Worm (Caenorhabditis elegans) whole organism, L4/young adult: ENCODE results near the gene F44D12.16.

Source experiments
- W03F9.2 ChIP-seq: fragments of 150-350 bp; optimal IDR thresholded peaks from 2 replicates; lab custom pipeline; 2014; ENCODE audit warnings: missing biosample characterization, missing genetic modification characterization
- dao-5 ChIP-seq: sonication (generic microtip); optimal IDR thresholded peaks from 2 replicates; lab custom pipeline; 2016; ENCODE audit warnings: missing genotype, missing genetic modification characterization, moderate library complexity, missing compliant biosample characterization
- him-1 ChIP-seq: sonication (generic microtip); optimal IDR thresholded peaks from 2 replicates; lab custom pipeline; 2016; ENCODE audit warnings: missing genotype, missing genetic modification reagents, missing genetic modification characterization, missing compliant biosample characterization

The F44D12.16 gene

DNA sequence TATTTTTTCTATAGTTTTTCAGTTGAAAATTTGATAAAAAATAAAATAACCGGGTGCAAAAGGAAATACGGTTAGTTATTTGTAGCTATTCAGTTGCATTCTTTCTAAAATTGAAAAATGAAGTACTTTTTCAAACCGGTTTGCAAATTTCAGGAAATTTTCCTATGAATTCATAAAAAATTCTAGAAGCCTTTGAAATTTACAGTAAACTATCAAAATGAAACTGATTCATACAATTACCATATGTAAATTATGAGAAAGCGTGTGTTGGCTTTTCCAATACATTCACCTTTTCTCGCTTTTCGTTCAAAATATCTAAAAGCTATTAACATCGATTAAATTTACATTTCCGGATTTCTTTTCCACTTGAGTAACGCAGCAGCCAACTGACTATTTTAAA lies 11.9 kb upstream of the F44D12.16 start, which contains the start of gene ent-7:
ent-7 (plus strand) TSS at position 301 of the 400 bp plus-strand sequence.
- no peak for TF ChIP-seq dao-5
- TF ChIP-seq W03F9.2 (tag; lab: Kevin White, UChicago) = no peak
- no peak for TF ChIP-seq him-1 (tag; lab: Kevin White, UChicago)

DNA sequence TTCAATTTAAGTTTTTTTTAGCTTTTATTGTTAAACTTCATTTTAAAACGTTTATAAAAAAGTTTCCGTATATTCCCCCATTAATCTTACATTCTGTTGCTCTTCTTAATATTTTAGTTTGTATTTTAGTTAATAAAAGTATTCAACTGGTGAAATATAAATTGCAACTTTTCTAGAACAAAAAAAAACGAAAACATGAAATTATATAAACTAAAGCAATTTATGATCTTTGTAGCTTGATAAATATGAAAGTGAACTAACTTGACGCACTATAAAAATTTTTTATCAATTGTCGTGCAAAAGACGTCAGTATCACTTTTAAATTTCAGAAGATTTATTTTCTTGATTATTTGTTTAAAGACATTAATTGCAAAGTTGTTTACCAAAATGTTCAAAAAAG lies 11.2 kb upstream of the F44D12.16 start, which contains the start of gene F44D12.2:
F44D12.2 (minus strand) TSS at position 101 of the 400 bp plus-strand sequence.
- no peak for TF ChIP-seq him-1 (tag; lab: Kevin White, UChicago)
- TF ChIP-seq W03F9.2 (tag; lab: Kevin White, UChicago) = no peak
- no peak for TF ChIP-seq dao-5

- TF ChIP-seq dao-5 (no peak), him-1 (tag; lab: Kevin White, UChicago) (no peak), W03F9.2 (tag; lab: Kevin White, UChicago) (no peak)
Observed at ce11 chrIV:10021283-10021682, 7.6 kb upstream of the F44D12.16 start, which contains the start of gene F44D12.19. Gene F44D12.19 (plus strand): TSS chrIV:10021583.

DNA sequence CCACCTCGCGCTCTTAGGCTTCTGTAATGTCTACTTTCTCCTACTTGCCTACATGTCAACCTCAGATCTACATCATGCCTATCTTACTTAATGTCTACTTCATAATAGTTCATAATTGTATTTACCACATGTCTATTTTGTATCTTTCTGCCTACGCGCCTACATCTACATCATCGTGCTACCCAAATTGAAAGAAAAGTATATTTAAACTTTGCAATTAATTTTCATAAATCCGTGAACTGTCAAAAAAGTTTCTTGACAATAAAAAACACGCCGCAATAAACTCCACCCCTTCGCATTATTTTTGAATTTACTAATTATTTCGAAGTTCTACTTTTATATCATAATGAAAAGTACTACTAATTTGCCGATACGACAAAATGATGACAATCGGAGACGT lies 5.9 kb upstream of the F44D12.16 start, which contains the start of gene F44D12.8:
F44D12.8 (plus strand) TSS at position 301 of the 400 bp plus-strand sequence.
- no peak for TF ChIP-seq dao-5

DNA sequence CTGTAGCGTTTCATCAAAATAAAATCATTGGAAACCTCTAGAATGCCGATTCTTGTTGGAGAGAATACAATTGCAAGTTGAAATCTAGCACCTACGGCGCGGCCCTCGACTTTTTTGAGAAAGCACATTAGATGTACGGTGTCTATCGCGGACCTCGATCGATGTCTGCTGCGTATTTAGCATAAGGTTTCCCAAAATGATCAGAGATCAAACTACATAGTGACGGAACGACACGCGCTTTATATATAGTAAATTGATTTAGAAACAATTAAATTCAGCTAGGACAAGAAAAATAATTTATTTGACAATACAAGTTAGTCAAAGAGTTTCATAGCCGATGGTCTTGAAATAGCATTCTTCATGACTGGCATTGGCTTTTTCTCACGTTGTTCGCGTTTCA lies 2.8 kb upstream of the F44D12.16 start:
- TF ChIP-seq dao-5 = no peak
- no peak for TF ChIP-seq him-1 (tag; lab: Kevin White, UChicago)
- no peak for TF ChIP-seq W03F9.2 (tag; lab: Kevin White, UChicago)

DNA sequence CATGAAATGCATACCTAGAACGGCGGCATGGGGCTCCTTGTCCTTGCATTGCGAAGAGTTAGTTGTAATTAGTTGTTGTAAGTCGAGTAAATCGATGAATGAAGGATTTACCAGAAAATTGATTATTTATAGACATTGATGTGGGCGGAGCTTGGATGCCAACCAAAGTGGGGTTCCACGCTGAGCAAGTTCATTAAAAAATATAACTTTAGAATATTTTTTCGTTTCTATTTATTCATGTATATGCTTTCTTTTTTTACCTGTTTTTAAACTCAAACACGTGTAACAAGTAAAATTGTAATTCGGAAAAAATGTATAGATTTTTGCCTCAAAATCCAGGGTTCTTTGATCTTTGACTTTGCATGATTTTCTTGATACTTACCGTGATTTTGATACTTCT lies 1.3 kb upstream of the F44D12.16 start, which contains the start of gene gipc-2:
gipc-2 (minus strand) TSS at position 101 of the 400 bp plus-strand sequence.
- TF ChIP-seq W03F9.2 (tag; lab: Kevin White, UChicago) (no peak), him-1 (tag; lab: Kevin White, UChicago) (no peak), dao-5 (no peak)

ce11 chrIV:10033053-10033452 lies 4.2 kb downstream of the F44D12.16 start, which contains the start of gene F44D12.6:
Gene F44D12.6 (plus strand): TSS chrIV:10033353.
- TF ChIP-seq dao-5 = no peak
- no peak for TF ChIP-seq W03F9.2 (tag; lab: Kevin White, UChicago)
- TF ChIP-seq him-1 (tag; lab: Kevin White, UChicago) = no peak

DNA sequence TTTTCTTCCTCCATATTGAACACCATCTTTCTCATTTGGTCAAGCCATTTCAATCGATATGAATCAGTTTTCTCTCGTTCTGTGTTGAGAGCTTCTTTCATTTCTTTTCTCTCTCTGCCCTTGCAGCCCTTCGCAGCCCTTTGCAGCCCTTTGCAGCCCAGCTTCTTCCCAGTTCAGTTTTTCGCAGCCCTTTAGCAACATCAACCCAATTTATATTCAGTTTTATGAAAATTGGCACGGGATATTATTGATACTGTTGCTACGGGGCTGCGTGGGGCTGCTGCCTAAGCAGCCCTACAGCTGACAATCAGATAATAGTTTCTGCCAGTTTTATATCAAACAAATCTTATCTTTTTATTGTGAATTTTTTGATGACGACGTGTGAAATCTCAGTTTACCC lies 8.1 kb downstream of the F44D12.16 start, which contains the start of gene F44D12.10:
F44D12.10 (minus strand) TSS at position 101 of the 400 bp plus-strand sequence.
- TF ChIP-seq him-1 (tag; lab: Kevin White, UChicago) (no peak), dao-5 (no peak), W03F9.2 (tag; lab: Kevin White, UChicago) (no peak)

- TF ChIP-seq dao-5 = no peak
- no peak for TF ChIP-seq him-1 (tag; lab: Kevin White, UChicago)
Observed at ce11 chrIV:10040803-10041202, 11.9 kb downstream of the F44D12.16 start, which contains the start of gene dhs-31. Gene dhs-31 (minus strand): TSS chrIV:10040903.

- TF ChIP-seq him-1 (tag; lab: Kevin White, UChicago) (no peak), dao-5 (no peak), W03F9.2 (tag; lab: Kevin White, UChicago) (no peak)
Observed at ce11 chrIV:10042881-10043280, 14.0 kb downstream of the F44D12.16 start, which contains the start of gene frk-1. Gene frk-1 (plus strand): TSS chrIV:10043181.

- TF ChIP-seq dao-5 (no peak), W03F9.2 (tag; lab: Kevin White, UChicago) (no peak), him-1 (tag; lab: Kevin White, UChicago) (no peak)
Observed at ce11 chrIV:10046005-10046404, 17.1 kb downstream of the F44D12.16 start.

DNA sequence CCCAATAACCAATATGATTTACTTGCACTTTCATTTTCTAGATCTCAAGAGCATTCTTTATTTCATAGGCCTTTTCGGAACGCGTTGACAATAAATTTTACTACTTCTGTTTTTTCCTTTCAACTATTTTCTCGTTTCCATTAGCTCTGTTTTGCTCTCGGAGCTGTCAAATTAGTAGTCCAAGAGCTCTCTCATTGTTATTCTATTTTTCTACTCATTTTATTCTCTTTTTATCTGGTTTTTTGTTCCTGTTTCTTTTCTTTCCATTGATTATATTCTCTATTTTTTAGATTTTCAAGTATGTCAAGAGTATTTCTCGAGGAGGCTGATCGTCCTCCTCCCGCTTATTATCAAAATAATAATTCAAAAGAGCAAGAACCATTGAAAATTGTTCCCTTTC lies 18.2 kb downstream of the F44D12.16 start, which contains the start of gene T04B2.3:
T04B2.3 (plus strand) TSS at position 301 of the 400 bp plus-strand sequence.
- TF ChIP-seq W03F9.2 (tag; lab: Kevin White, UChicago) (no peak), dao-5 (no peak), him-1 (tag; lab: Kevin White, UChicago) (no peak)

ce11 chrIV:10048268-10048667 lies 19.4 kb downstream of the F44D12.16 start:
- no peak for TF ChIP-seq W03F9.2 (tag; lab: Kevin White, UChicago)
- no peak for TF ChIP-seq dao-5
- TF ChIP-seq him-1 (tag; lab: Kevin White, UChicago) = no peak

ce11 chrIV:10051088-10051487 lies 22.2 kb downstream of the F44D12.16 start, which contains the start of gene T04B2.8:
Gene T04B2.8 (minus strand): TSS chrIV:10051188.
- TF ChIP-seq him-1 (tag; lab: Kevin White, UChicago) = no peak
- TF ChIP-seq dao-5 = no peak
- no peak for TF ChIP-seq W03F9.2 (tag; lab: Kevin White, UChicago)

ce11 chrIV:10053550-10053949 lies 24.7 kb downstream of the F44D12.16 start, which contains the start of gene srv-12:
Gene srv-12 (minus strand): TSS chrIV:10053650.
- TF ChIP-seq W03F9.2 (tag; lab: Kevin White, UChicago) (no peak), him-1 (tag; lab: Kevin White, UChicago) (no peak), dao-5 (no peak)
